Fruit fly (Drosophila melanogaster): Measurements from ENCODE around the gene CG7255.

DNA sequence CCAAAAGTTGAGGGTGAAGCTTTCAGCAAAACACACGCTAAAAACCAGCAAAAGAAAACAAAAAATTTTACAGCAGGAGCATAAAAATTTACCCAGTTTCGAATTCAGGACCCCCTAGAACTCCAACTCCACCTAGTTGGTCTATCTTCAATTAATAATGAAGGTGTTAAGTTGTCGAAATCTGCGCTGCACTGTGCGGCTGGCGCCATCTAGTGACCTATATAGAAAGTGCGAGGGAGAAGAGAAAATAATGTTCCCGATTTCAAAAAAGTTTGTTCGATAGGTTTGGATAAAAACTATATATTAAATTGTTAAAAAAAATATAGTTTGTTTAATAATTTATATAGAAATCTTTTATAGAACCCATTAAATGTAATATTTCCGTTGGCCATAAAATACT, 17.1 kb upstream of the CG7255 start:
- TF ChIP-seq CG1620 (GFP tag; optimal IDR thresholded peaks at IDR 0.05) (no peak), CG5204 (GFP tag; optimal IDR thresholded peaks at IDR 0.05) (no peak)

Data from whole organism, adult.